Worm (Caenorhabditis elegans): ENCODE data around the gene got-1.2.
A peak's percentile ranks its signal among the peaks of the same experiment; 100 is the strongest.

got-1.2 gene

DNA sequence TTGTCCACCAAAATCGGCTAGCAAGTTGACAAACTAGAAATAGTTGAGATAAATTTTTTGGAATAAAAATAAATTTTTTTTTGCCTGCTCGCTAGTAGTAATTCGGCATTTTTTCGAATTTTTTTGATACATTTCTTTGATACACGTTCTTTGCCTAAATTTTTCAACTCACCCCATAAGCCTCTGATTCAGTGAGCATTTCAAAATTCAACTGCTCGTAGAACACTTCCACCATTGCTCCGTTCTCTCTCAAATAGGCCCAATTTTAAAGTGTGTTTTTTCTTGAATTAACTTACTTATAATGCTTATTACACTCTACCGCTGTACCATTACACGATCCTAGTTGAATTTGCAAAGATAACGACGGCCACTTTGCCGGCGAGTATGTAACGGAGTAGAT is 10.6 kb upstream of the got-1.2 start:
- TF ChIP-seq mef-2 (tag; optimal IDR thresholded peaks at IDR 0.05) = no peak
- TF ChIP-seq vab-15 (tag; optimal IDR thresholded peaks at IDR 0.05) = no peak
- no peak for TF ChIP-seq fkh-4 (tag; optimal IDR thresholded peaks at IDR 0.05; ENCODE audit: borderline replicate concordance)
- TF ChIP-seq ama-1 (optimal IDR thresholded peaks at IDR 0.05) = peak; percentile 31
- no peak for TF ChIP-seq elt-2 (tag; optimal IDR thresholded peaks at IDR 0.05)
- TF ChIP-seq sup-37 (GFP tag; optimal IDR thresholded peaks at IDR 0.05) = no peak
- TF ChIP-seq dsc-1 (tag; optimal IDR thresholded peaks at IDR 0.05) = no peak

DNA sequence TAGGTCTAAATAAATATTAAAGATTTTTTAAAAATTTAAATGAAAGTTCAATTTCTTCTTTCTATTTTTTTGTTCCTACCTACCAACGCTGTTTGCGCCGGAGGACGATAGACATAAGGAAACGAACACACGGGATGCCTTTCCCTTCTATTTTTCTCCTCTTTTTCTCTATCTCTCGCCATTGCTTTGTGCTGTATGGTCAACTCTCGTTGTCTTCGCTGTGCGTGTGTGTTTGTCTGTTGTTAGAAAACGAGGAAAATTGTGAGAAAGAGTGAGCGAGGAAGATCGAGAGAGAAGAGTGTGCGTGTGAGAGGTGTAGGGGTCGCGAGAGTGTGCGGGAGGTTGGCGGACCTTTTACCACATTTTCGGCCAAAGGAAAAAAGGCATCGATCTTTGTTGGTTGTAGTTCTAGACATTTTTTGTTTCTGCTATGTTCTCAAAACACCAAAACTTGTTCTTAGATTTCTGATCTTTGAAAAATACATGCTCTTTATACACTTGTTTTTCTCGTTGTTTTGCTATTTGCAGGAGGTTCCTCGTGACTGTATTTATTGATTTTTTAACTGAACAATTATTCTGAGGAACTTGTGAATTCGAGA is 6.2 kb upstream of the got-1.2 start:
- TF ChIP-seq lin-15B (tag; optimal IDR thresholded peaks at IDR 0.05) (no peak), nhr-76 (tag; optimal IDR thresholded peaks at IDR 0.05) (no peak), unc-62 (GFP tag; optimal IDR thresholded peaks at IDR 0.05) (no peak), irx-1 (tag; optimal IDR thresholded peaks at IDR 0.05) (peak; percentile 21), ama-1 (optimal IDR thresholded peaks at IDR 0.05) (peak; percentile 71), fkh-10 (GFP tag; optimal IDR thresholded peaks at IDR 0.05) (peak; percentile 40), swsn-7 (tag; optimal IDR thresholded peaks at IDR 0.05) (peak; percentile 63), elt-3 (tag; optimal IDR thresholded peaks at IDR 0.05) (peak in 2 of 6 experiments; percentile 29 to 33), lin-14 (GFP tag; optimal IDR thresholded peaks at IDR 0.05) (peak; percentile 93), blmp-1 (tag; optimal IDR thresholded peaks at IDR 0.05) (peak; percentile 82), unc-98 (GFP tag; IDR thresholded peaks at IDR 0.05) (no peak), unc-30 (tag; optimal IDR thresholded peaks at IDR 0.05) (no peak), lin-39 (tag; optimal IDR thresholded peaks at IDR 0.05) (no peak), ces-1 (GFP tag; optimal IDR thresholded peaks at IDR 0.05) (no peak), nhr-19 (GFP tag; conservative IDR thresholded peaks at IDR 0.05) (peak; percentile 36), tbx-2 (tag; optimal IDR thresholded peaks at IDR 0.05) (peak; percentile 64), skn-1 (tag; optimal IDR thresholded peaks at IDR 0.05) (peak; percentile 51), ets-5 (GFP tag; IDR thresholded peaks at IDR 0.05) (no peak), rnt-1 (tag; optimal IDR thresholded peaks at IDR 0.05) (peak; percentile 61), sup-37 (GFP tag; optimal IDR thresholded peaks at IDR 0.05) (no peak), lin-35 (GFP tag; optimal IDR thresholded peaks at IDR 0.05) (peak; percentile 35 to 63), zip-4 (GFP tag; optimal IDR thresholded peaks at IDR 0.05) (peak; percentile 10), mab-9 (GFP tag; IDR thresholded peaks at IDR 0.05) (no peak), C04F5.9 (tag; optimal IDR thresholded peaks at IDR 0.05) (peak; percentile 29), pag-3 (tag; optimal IDR thresholded peaks at IDR 0.05; ENCODE audit: borderline replicate concordance, insufficient read depth) (no peak), nhr-47 (tag; optimal IDR thresholded peaks at IDR 0.05) (peak; percentile 58), egl-27 (tag; optimal IDR thresholded peaks at IDR 0.05) (no peak), C16A3.4 (tag; optimal IDR thresholded peaks at IDR 0.05) (peak; percentile 4), dpl-1 (GFP tag; optimal IDR thresholded peaks at IDR 0.05) (peak in 2 of 3 experiments; percentile 17 to 21), hlh-4 (tag; optimal IDR thresholded peaks at IDR 0.05) (no peak), mep-1 (tag; optimal IDR thresholded peaks at IDR 0.05) (peak; percentile 91), elt-2 (tag; optimal IDR thresholded peaks at IDR 0.05) (no peak), zag-1 (tag; optimal IDR thresholded peaks at IDR 0.05) (no peak), sox-4 (tag; optimal IDR thresholded peaks at IDR 0.05) (no peak), nhr-77 (tag; optimal IDR thresholded peaks at IDR 0.05) (no peak), snu-23 (GFP tag; optimal IDR thresholded peaks at IDR 0.05) (peak; percentile 78), ztf-4 (tag; optimal IDR thresholded peaks at IDR 0.05) (peak; percentile 35), xbp-1 (tag; optimal IDR thresholded peaks at IDR 0.05) (peak; percentile 3), nhr-20 (tag; optimal IDR thresholded peaks at IDR 0.05) (peak; percentile 54), pqm-1 (tag; optimal IDR thresholded peaks at IDR 0.05) (no peak), unc-130 (tag; optimal IDR thresholded peaks at IDR 0.05) (no peak), aha-1 (tag; optimal IDR thresholded peaks at IDR 0.05) (no peak), ceh-8 (GFP tag; optimal IDR thresholded peaks at IDR 0.05) (peak; percentile 3), nhr-90 (tag; optimal IDR thresholded peaks at IDR 0.05; ENCODE audit: poor library complexity) (peak; percentile 45), ztf-11 (tag; optimal IDR thresholded peaks at IDR 0.05) (no peak), jun-1 (tag; optimal IDR thresholded peaks at IDR 0.05) (no peak)

All from whole organism, L1 larva.